Worm (Caenorhabditis elegans) whole organism, L1 larva: ENCODE data around the gene his-18.

Experiments used
- ama-1 ChIP-seq: fragments of 150-350 bp; optimal IDR thresholded peaks from 2 replicates; lab custom pipeline; 2014
- fkh-10 ChIP-seq: sonication (generic microtip); optimal IDR thresholded peaks from 2 replicates; lab custom pipeline; 2017; ENCODE audit warnings: missing biosample characterization, missing genetic modification reagents, missing genetic modification characterization
- isw-1 ChIP-seq: fragments of 200-800 bp; sonication (Bioruptor generic); IDR thresholded peaks from 2 replicates; pipeline ENCODE4 v1.3.6; 2022; ENCODE audit warnings: missing genetic modification characterization, missing compliant biosample characterization
- lin-15B ChIP-seq: fragments of 150-350 bp; sonication (generic microtip); optimal IDR thresholded peaks from 3 replicates; lab custom pipeline; 2014; ENCODE audit warnings: missing biosample characterization, missing genetic modification characterization
- mdl-1 ChIP-seq, 2 experiments: fragments of 150-350 bp; optimal IDR thresholded peaks; 2 replicates each; lab custom pipeline; 2014 to 2017; ENCODE audit warnings: missing biosample characterization in 2 of 2, missing genetic modification characterization in 2 of 2, inconsistent platforms in 1 of 2
- mep-1 ChIP-seq: fragments of 150-350 bp; optimal IDR thresholded peaks from 2 replicates; lab custom pipeline; 2014; ENCODE audit warnings: missing biosample characterization, missing genetic modification characterization
- nhr-11 ChIP-seq: fragments of 150-350 bp; optimal IDR thresholded peaks from 2 replicates; lab custom pipeline; 2014; ENCODE audit warnings: missing biosample characterization, missing genetic modification characterization
- ztf-4 ChIP-seq: fragments of 150-350 bp; optimal IDR thresholded peaks from 2 replicates; lab custom pipeline; 2014; ENCODE audit warnings: missing biosample characterization, missing genetic modification characterization

DNA sequence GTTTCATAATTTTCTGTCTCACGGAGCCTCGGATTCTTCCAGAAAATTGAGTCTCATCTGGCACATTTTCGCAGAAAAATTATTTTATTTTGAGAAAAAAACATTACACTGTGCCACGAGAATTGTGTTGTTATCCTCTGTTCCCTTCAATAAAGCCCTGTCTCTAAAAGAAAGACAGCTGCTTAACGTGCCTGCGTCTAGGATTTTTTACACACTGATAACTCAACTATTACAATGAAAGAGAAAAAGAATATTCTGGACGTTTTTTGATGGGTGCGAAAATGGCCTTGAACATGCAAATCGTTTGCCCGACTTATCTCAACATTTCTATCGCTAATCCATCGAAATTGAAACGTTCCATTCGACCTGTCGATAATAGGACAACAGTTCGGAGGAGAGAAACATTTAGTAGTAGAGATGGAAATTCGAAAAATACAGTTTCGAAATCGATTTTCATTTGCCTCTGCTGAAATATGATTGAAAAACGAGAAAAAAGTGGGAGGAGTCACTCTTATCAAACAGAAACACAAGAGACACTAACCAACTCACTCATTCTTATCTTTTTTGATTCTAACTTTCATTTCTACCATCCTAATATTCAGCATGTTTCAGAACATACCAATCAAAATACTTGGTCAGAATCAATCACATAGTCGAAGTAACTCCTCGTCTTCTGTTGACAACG, 38.9 kb downstream of the his-18 start:
- TF ChIP-seq isw-1 (GFP tag; lab: Robert Waterston, UW) (no peak), ama-1 (lab: Kevin White, UChicago) (no peak), mep-1 (peak; percentile 66), mdl-1 (tag; optimal IDR thresholded peaks at IDR 0.05; lab: Kevin White, UChicago) (peak in 1 of 2 experiments; percentile 2), fkh-10 (GFP tag; lab: Kevin White, UChicago) (no peak), ztf-4 (no peak), nhr-11 (no peak), lin-15B (tag; lab: Kevin White, UChicago) (no peak)
